Worm (Caenorhabditis elegans) whole organism, midembryonic: Measurements from ENCODE around the gene nhr-272.

Experiments
- klf-2 ChIP-seq: fragments of 200-800 bp; sonication (Bioruptor generic); conservative IDR thresholded peaks from 2 replicates; pipeline ENCODE4 v1.3.6; 2022; ENCODE audit warnings: missing genetic modification reagents, missing genetic modification characterization, missing compliant biosample characterization
- med-1 ChIP-seq: sonication (generic microtip); optimal IDR thresholded peaks from 2 replicates; lab custom pipeline; 2017; ENCODE audit warnings: missing genetic modification characterization, mild to moderate bottlenecking, missing compliant biosample characterization, antibody characterized with exemption, missing genetic modification reagents; ENCODE audit not compliant: insufficient read depth

- TF ChIP-seq klf-2 (GFP tag; lab: Robert Waterston, UW) (no peak), med-1 (no peak)
Observed at ce11 chrX:12679603-12680002, 25.0 kb downstream of the nhr-272 start.
